Fruit fly (Drosophila melanogaster) whole organism, embryonic: ENCODE measurements around the gene Cyt-b5-r.

Experiments used
- CG12104 ChIP-seq: fragments of 200-800 bp; sonication (Bioruptor generic); optimal IDR thresholded peaks from 3 replicates; lab custom pipeline; 2016; ENCODE audit warnings: missing biosample characterization, missing genetic modification characterization
- CG12236 ChIP-seq: fragments of 200-800 bp; sonication (Bioruptor generic); optimal IDR thresholded peaks from 2 replicates; lab custom pipeline; 2016; ENCODE audit warnings: missing biosample characterization, missing genetic modification characterization
- CG3995 ChIP-seq: fragments of 200-800 bp; sonication (Bioruptor generic); optimal IDR thresholded peaks from 3 replicates; lab custom pipeline; 2016; ENCODE audit warnings: missing biosample characterization, missing genetic modification characterization
- D19B ChIP-seq: fragments of 200-800 bp; sonication (Bioruptor generic); optimal IDR thresholded peaks from 2 replicates; lab custom pipeline; 2017; ENCODE audit warnings: missing biosample characterization, mild to moderate bottlenecking, missing genetic modification characterization
- Dp ChIP-seq: fragments of 200-800 bp; sonication (Bioruptor generic); optimal IDR thresholded peaks from 2 replicates; lab custom pipeline; 2018; ENCODE audit warnings: missing biosample characterization, mild to moderate bottlenecking, missing genetic modification characterization, moderate library complexity
- Hr3 ChIP-seq: fragments of 200-800 bp; sonication (Bioruptor generic); optimal IDR thresholded peaks from 3 replicates; lab custom pipeline; 2016; ENCODE audit warnings: missing biosample characterization, missing genetic modification characterization
- Med ChIP-seq: fragments of 200-800 bp; sonication (Bioruptor generic); peaks from one replicate; lab custom pipeline; 2016; ENCODE audit warnings: missing biosample characterization, missing genetic modification characterization, mild to moderate bottlenecking, inconsistent platforms, moderate library complexity
- Trl ChIP-seq, 3 experiments: fragments of >200 bp in 2 of 3; fragments of 200-800 bp in 1 of 3; sonication (Bioruptor generic) in 1 of 3; optimal IDR thresholded peaks; 2 replicates in 1 of 3; 3 replicates in 2 of 3; lab custom pipeline; 2016 to 2017; ENCODE audit warnings: missing biosample characterization in 1 of 3, missing genetic modification characterization in 1 of 3
- chm ChIP-seq: fragments of 200-800 bp; sonication (Bioruptor generic); IDR thresholded peaks from 2 replicates; pipeline ENCODE4 v1.3.6; 2022; ENCODE audit warnings: missing biosample characterization, missing genetic modification characterization
- pan ChIP-seq, 4 experiments: fragments of >200 bp in 3 of 4; fragments of 200-800 bp in 1 of 4; sonication (Bioruptor generic) in 1 of 4; optimal IDR thresholded peaks in 3 of 4; IDR thresholded peaks in 1 of 4; 2 replicates each; pipeline versions ENCODE4 v1.3.6 to Lab custom; 2017 to 2022; ENCODE audit warnings: missing biosample characterization in 2 of 4, missing genetic modification characterization in 2 of 4, mixed read lengths in 1 of 4

DNA sequence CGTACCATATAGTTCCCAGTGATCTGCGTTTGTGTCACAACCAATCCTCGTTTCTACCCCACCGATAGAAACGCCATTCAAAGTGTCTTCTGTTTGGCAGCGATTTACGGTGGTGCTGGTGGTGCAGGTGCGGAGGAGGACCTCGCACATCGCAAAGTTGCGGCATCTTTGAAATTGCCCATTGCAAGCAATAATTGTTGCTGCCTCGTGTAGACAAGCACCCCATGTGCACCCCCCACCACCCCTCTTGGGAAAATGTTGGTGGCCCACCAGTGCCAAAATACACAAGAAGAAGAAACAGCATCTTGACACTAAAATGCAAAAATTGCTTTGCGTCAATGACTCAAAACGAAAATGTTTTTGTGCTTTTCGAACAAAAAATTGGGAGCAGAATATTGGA lies 26.0 kb downstream of the Cyt-b5-r start:
- no peak for TF ChIP-seq chm (GFP tag; lab: Robert Waterston, UW)
- no peak for TF ChIP-seq pan (optimal IDR thresholded peaks at IDR 0.05; lab: Kevin White, UChicago)
- no peak for TF ChIP-seq pan (GFP tag; optimal IDR thresholded peaks at IDR 0.05 in 1 of 2, IDR thresholded peaks at IDR 0.05 in 1 of 2)
- TF ChIP-seq Dp (GFP tag; lab: Kevin White, UChicago), result no peak
- TF ChIP-seq Trl (optimal IDR thresholded peaks at IDR 0.05; lab: Kevin White, UChicago), result no peak
- no peak for TF ChIP-seq Trl (GFP tag; optimal IDR thresholded peaks at IDR 0.05; lab: Kevin White, UChicago)
- TF ChIP-seq Hr3, result no peak
- no peak for TF ChIP-seq CG3995 (GFP tag; lab: Kevin White, UChicago)
- no peak for TF ChIP-seq CG12236 (GFP tag; lab: Kevin White, UChicago)
- TF ChIP-seq D19B, result no peak
- TF ChIP-seq CG12104 (GFP tag; lab: Kevin White, UChicago), result no peak
- no peak for TF ChIP-seq Med
